Fruit fly (Drosophila melanogaster) whole organism: ENCODE data around the gene CG4198.

Experiments used
- Dll ChIP-seq: fragments of >200 bp; optimal IDR thresholded peaks from 2 replicates; lab custom pipeline; 2017
- psq ChIP-seq: fragments of >200 bp; optimal IDR thresholded peaks from 2 replicates; lab custom pipeline; 2017

DNA sequence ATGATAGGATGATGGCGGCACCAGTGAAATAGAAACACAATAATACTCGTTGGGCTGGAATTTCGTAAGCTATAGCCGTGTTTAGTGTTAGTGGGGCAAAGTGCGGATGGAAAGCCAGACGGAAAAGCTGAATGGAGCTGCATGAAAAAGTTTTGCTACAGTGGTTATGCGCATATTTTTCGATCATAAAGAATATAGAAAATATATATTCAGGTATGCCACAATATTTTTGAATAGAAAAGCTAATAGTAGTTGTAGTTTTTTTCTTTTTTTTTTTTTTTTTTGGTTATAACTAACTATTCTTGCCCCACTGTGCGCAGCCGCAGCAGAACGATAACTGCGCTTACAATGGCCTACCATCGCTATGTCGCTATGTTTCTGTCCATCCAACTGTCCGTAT, 26.5 kb upstream of the CG4198 start:
- TF ChIP-seq psq (no peak), Dll (lab: Kevin White, UChicago) (no peak)
